Fruit fly (Drosophila melanogaster) whole organism, wandering third instar larva: ENCODE data around the gene CG42537.

Source experiments
- CG32264 ChIP-seq: fragments of 200-800 bp; sonication (Bioruptor generic); optimal IDR thresholded peaks from 2 replicates; lab custom pipeline; 2016; ENCODE audit warnings: missing biosample characterization, missing genetic modification characterization
- CG9705 ChIP-seq: fragments of 200-800 bp; sonication (Bioruptor generic); optimal IDR thresholded peaks from 2 replicates; lab custom pipeline; 2018; ENCODE audit warnings: missing biosample characterization, mild to moderate bottlenecking, missing genetic modification characterization
- CrebA ChIP-seq: fragments of 200-800 bp; sonication (Bioruptor generic); optimal IDR thresholded peaks from 2 replicates; lab custom pipeline; 2016; ENCODE audit warnings: missing biosample characterization, mild to moderate bottlenecking, missing genetic modification characterization, borderline replicate concordance
- Dfd ChIP-seq: fragments of >200 bp; optimal IDR thresholded peaks from 2 replicates; lab custom pipeline; 2017; ENCODE audit warnings: missing biosample characterization, missing genetic modification characterization
- Dif ChIP-seq: fragments of 200-275, 200-300 bp; sonication (Bioruptor generic); optimal IDR thresholded peaks from 2 replicates; lab custom pipeline; 2018; ENCODE audit warnings: missing biosample characterization, missing genetic modification characterization; ENCODE audit not compliant: partially characterized antibody
- GATAd ChIP-seq: sonication (Bioruptor generic); optimal IDR thresholded peaks from 2 replicates; lab custom pipeline; 2016; ENCODE audit warnings: missing biosample characterization, missing genetic modification characterization
- HLH106 ChIP-seq: fragments of 200-800 bp; optimal IDR thresholded peaks from 3 replicates; lab custom pipeline; 2019; ENCODE audit warnings: missing biosample characterization, mild to moderate bottlenecking, missing genetic modification characterization, moderate library complexity
- Hnf4 ChIP-seq: fragments of 200-800 bp; sonication (Bioruptor generic); optimal IDR thresholded peaks from 2 replicates; lab custom pipeline; 2016; ENCODE audit warnings: missing biosample characterization, mild to moderate bottlenecking, missing genetic modification characterization
- Hr78 ChIP-seq: fragments of >200 bp; optimal IDR thresholded peaks from 2 replicates; lab custom pipeline; 2017; ENCODE audit warnings: missing biosample characterization, missing genetic modification characterization
- Hr83 ChIP-seq: fragments of 200-300 bp; sonication (Bioruptor generic); optimal IDR thresholded peaks from 2 replicates; lab custom pipeline; 2016; ENCODE audit warnings: missing biosample characterization, mild to moderate bottlenecking, missing genetic modification characterization, moderate library complexity; ENCODE audit not compliant: poor library complexity, severe bottlenecking
- N ChIP-seq: fragments of >200 bp; optimal IDR thresholded peaks from 2 replicates; lab custom pipeline; 2018; ENCODE audit warnings: missing biosample characterization, missing external identifiers, missing genetic modification characterization
- OdsH ChIP-seq: fragments of 200-800 bp; sonication (Bioruptor generic); optimal IDR thresholded peaks from 2 replicates; lab custom pipeline; 2016; ENCODE audit warnings: missing biosample characterization, mild to moderate bottlenecking, missing genetic modification characterization
- Rel ChIP-seq, 2 experiments: fragments of 200-800 bp; sonication (Bioruptor generic) in 1 of 2; optimal IDR thresholded peaks; 2 replicates in 1 of 2; 3 replicates in 1 of 2; lab custom pipeline; 2016 to 2019; ENCODE audit warnings: mild to moderate bottlenecking in 2 of 2, missing biosample characterization in 2 of 2, missing genetic modification characterization in 2 of 2, moderate library complexity in 1 of 2
- Sp1 ChIP-seq: fragments of 200-800 bp; sonication (Bioruptor generic); optimal IDR thresholded peaks from 3 replicates; lab custom pipeline; 2019; ENCODE audit warnings: missing biosample characterization, mild to moderate bottlenecking, missing genetic modification characterization, moderate library complexity
- Vsx2 ChIP-seq: fragments of 200-300, 225-300 bp; sonication (Bioruptor generic); optimal IDR thresholded peaks from 2 replicates; lab custom pipeline; 2018; ENCODE audit warnings: missing biosample characterization, missing genetic modification characterization; ENCODE audit not compliant: partially characterized antibody
- br ChIP-seq: fragments of 200-800 bp; sonication (Bioruptor generic); optimal IDR thresholded peaks from 2 replicates; lab custom pipeline; 2016; ENCODE audit warnings: missing biosample characterization, missing genetic modification characterization
- brk ChIP-seq: fragments of 200-800 bp; sonication (Bioruptor generic); optimal IDR thresholded peaks from 2 replicates; lab custom pipeline; 2016; ENCODE audit warnings: missing biosample characterization, mild to moderate bottlenecking, missing genetic modification characterization
- dl ChIP-seq, 2 experiments: fragments of 175-275, 200-275 bp in 1 of 2; fragments of 200-275 bp in 1 of 2; sonication (Bioruptor generic); optimal IDR thresholded peaks; lab custom pipeline; 2018; ENCODE audit warnings: mild to moderate bottlenecking in 2 of 2, missing biosample characterization in 2 of 2, missing genetic modification characterization in 2 of 2, moderate library complexity in 2 of 2; ENCODE audit not compliant: partially characterized antibody in 2 of 2, insufficient read depth in 1 of 2
- dmrt93B ChIP-seq: fragments of 200-800 bp; sonication (Bioruptor generic); optimal IDR thresholded peaks from 2 replicates; lab custom pipeline; 2018; ENCODE audit warnings: missing biosample characterization, mild to moderate bottlenecking, missing genetic modification characterization
- dsf ChIP-seq: sonication (Bioruptor generic); optimal IDR thresholded peaks from 2 replicates; lab custom pipeline; 2016; ENCODE audit warnings: missing biosample characterization, missing genetic modification characterization, borderline replicate concordance
- ey ChIP-seq: fragments of 200-800 bp; sonication (Bioruptor generic); optimal IDR thresholded peaks from 2 replicates; lab custom pipeline; 2016; ENCODE audit warnings: missing biosample characterization, missing genetic modification characterization
- foxo ChIP-seq, 2 experiments: fragments of 200-800 bp; sonication (Bioruptor generic); optimal IDR thresholded peaks; 2 replicates in 1 of 2; 3 replicates in 1 of 2; lab custom pipeline; 2016 to 2017; ENCODE audit warnings: missing biosample characterization in 2 of 2, missing genetic modification characterization in 2 of 2
- fru ChIP-seq: fragments of 200-800 bp; sonication (Bioruptor generic); optimal IDR thresholded peaks from 3 replicates; lab custom pipeline; 2016; ENCODE audit warnings: missing biosample characterization, mild to moderate bottlenecking, missing genetic modification characterization
- h ChIP-seq: fragments of 200-800 bp; sonication (Bioruptor generic); optimal IDR thresholded peaks from 3 replicates; lab custom pipeline; 2016; ENCODE audit warnings: missing biosample characterization, mild to moderate bottlenecking, missing genetic modification characterization
- jim ChIP-seq: fragments of 175-275, 200-325 bp; sonication (Bioruptor generic); optimal IDR thresholded peaks from 2 replicates; lab custom pipeline; 2016; ENCODE audit warnings: missing biosample characterization, mild to moderate bottlenecking, missing genetic modification characterization
- lola ChIP-seq: fragments of >200 bp; optimal IDR thresholded peaks from 2 replicates; lab custom pipeline; 2017; ENCODE audit warnings: missing biosample characterization, missing genetic modification characterization
- psq ChIP-seq: fragments of 200-800 bp; sonication (Bioruptor generic); optimal IDR thresholded peaks from 3 replicates; lab custom pipeline; 2017; ENCODE audit warnings: missing biosample characterization, mild to moderate bottlenecking, missing genetic modification characterization, moderate library complexity
- rgr ChIP-seq: fragments of 200-800 bp; sonication (Bioruptor generic); optimal IDR thresholded peaks from 3 replicates; lab custom pipeline; 2016; ENCODE audit warnings: missing biosample characterization, mild to moderate bottlenecking, missing genetic modification characterization
- sv ChIP-seq: fragments of 200-800 bp; sonication (Bioruptor generic); optimal IDR thresholded peaks from 3 replicates; lab custom pipeline; 2016; ENCODE audit warnings: missing biosample characterization, missing genetic modification characterization
- tai ChIP-seq: sonication (Bioruptor generic); optimal IDR thresholded peaks from 2 replicates; lab custom pipeline; 2016; ENCODE audit warnings: missing biosample characterization, missing genetic modification characterization
- woc ChIP-seq: sonication (Bioruptor generic); optimal IDR thresholded peaks from 2 replicates; lab custom pipeline; 2016; ENCODE audit warnings: missing biosample characterization, mild to moderate bottlenecking, missing genetic modification characterization

Gene CG42537

DNA sequence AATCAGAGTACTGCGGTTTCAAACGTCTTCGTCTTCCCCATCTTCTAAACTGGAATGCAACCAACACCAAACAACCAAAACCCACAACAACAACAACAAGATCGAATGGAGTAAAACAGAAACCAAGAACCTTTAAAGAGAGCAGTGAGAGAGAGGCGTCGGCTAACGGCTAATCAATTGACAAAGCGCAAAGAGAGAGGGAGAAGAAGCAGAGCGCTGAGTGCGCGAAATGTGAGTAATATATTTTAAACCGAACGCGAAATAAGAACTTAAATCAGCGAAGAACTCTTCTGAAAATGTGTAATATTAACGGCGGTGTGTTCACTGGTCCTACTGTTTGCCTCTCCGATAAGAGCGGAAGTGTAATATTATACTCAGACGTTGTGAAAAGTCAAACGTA lies 29.9 kb downstream of the CG42537 start:
- no peak for TF ChIP-seq CG9705 (GFP tag; lab: Kevin White, UChicago)
- TF ChIP-seq Vsx2 (GFP tag; lab: Kevin White, UChicago) = peak; percentile 29
- TF ChIP-seq lola (GFP tag; lab: Kevin White, UChicago) = no peak
- TF ChIP-seq N = no peak
- no peak for TF ChIP-seq HLH106 (tag; lab: Kevin White, UChicago)
- TF ChIP-seq Dfd (GFP tag; lab: Kevin White, UChicago) = no peak
- TF ChIP-seq Hr78 (GFP tag; lab: Kevin White, UChicago) = no peak
- peak; percentile 42 for TF ChIP-seq CrebA (GFP tag; lab: Kevin White, UChicago)
- no peak for TF ChIP-seq foxo (GFP tag; optimal IDR thresholded peaks at IDR 0.05; lab: Kevin White, UChicago)
- no peak for TF ChIP-seq fru
- TF ChIP-seq Sp1 (GFP tag; lab: Kevin White, UChicago) = no peak
- no peak for TF ChIP-seq OdsH (GFP tag; lab: Kevin White, UChicago)
- peak; percentile 61 for TF ChIP-seq Dif

DNA sequence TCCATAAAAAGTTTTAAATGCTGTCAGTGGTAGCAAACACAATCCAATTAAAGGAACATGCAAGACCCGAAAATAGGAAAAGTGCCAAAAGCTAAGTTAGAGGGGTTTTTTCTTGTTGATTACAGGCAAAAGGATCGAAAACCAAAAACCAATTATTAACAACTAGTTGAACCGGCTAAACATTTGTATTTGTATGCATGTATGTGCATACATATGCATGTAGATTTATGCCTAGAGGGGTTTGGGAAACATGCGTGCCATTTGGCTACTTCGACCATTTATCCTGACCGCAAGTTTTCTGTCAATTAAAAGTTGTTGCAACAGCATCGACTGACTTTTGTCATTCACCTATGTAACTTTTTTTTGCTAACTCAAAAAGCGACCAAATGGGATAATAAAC lies 30.9 kb downstream of the CG42537 start:
- TF ChIP-seq CG9705 (GFP tag; lab: Kevin White, UChicago) (no peak), woc (GFP tag; lab: Kevin White, UChicago) (no peak), fru (no peak), Dfd (GFP tag; lab: Kevin White, UChicago) (no peak), dsf (GFP tag; lab: Kevin White, UChicago) (no peak), Sp1 (GFP tag; lab: Kevin White, UChicago) (no peak), h (GFP tag; lab: Kevin White, UChicago) (no peak), CG32264 (no peak), OdsH (GFP tag; lab: Kevin White, UChicago) (no peak), dl (GFP tag; optimal IDR thresholded peaks at IDR 0.05; lab: Kevin White, UChicago; ENCODE audit: insufficient read depth in 1 of 2, partially characterized antibody in 2 of 2) (no peak), Dif (no peak), br (GFP tag; lab: Kevin White, UChicago) (no peak), Hr83 (GFP tag; lab: Kevin White, UChicago) (no peak)
- TF ChIP-seq, all 38 proteins: peak for 0

DNA sequence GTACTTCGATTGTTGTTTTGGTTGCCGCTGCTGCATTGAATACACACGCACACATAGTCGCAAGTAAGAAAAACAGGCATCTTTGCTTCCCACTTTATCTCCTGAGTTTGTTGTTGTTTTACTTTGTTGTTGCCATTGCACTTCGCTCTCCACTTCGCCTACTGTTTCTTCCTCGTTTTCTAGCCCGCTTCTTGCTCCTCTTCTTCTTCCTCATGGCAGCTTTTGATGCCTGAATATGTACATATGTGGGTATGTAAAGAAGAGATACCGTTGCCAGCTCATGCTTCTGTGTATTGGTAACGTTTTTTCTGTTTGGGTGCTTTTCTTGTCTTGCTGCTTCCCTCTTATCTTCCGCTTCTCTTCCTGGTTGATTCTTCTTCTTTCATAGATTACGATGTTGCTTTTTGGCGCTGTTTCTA lies 31.6 kb downstream of the CG42537 start:
- TF ChIP-seq fru (peak; percentile 7), br (GFP tag; lab: Kevin White, UChicago) (peak; percentile 22), Hnf4 (peak; percentile 46), woc (GFP tag; lab: Kevin White, UChicago) (no peak), Rel (GFP tag; optimal IDR thresholded peaks at IDR 0.05; lab: Kevin White, UChicago) (no peak), Rel (tag; optimal IDR thresholded peaks at IDR 0.05; lab: Kevin White, UChicago) (peak; percentile 65), psq (GFP tag; lab: Kevin White, UChicago) (peak; percentile 94)
- TF ChIP-seq, all 38 proteins: peak for 5

DNA sequence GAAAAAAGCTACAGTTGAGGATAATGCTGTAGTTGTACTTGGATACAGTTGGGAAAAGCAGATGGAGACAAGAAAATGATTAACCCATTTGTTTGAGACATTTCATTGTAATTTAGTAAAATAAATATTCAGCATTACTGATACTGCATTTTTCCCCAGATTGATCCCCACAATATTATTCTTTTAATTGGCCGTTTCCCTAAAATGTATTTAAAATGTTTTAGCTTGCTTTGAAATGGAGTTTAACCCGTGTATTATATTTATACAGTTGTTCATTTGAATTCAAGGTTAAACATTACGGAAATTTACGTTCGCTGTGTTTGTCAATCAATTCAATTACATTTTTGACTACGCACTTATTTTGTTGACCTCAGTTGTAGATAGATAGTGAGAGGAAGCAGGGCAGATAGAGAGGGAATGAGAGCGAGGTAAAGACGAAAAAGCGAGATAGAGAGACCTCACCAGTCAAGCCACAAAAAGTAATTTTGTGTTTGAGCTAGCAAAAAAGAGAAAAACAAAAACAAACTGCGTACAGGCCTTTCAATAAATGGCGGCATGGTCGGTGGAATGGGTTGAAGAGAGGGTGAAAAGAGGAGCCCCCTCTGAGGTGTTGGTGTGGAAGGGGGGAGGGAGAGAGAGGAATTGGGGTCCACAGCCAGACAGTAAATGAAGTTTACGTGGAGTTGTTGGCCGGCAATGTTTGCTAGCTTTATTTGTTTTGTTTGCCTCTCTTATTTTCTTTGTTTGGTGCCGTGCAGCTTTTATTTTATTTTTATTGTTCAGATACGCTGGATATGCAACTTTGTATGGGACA lies 33.0 kb downstream of the CG42537 start:
- TF ChIP-seq dsf (GFP tag; lab: Kevin White, UChicago) (no peak), Hr83 (GFP tag; lab: Kevin White, UChicago) (peak; percentile 53), br (GFP tag; lab: Kevin White, UChicago) (peak; percentile 69), ey (GFP tag; lab: Kevin White, UChicago) (peak; percentile 84), GATAd (GFP tag; lab: Kevin White, UChicago) (no peak), Rel (GFP tag; optimal IDR thresholded peaks at IDR 0.05; lab: Kevin White, UChicago) (no peak), Rel (tag; optimal IDR thresholded peaks at IDR 0.05; lab: Kevin White, UChicago) (peak; percentile 40), HLH106 (tag; lab: Kevin White, UChicago) (peak; percentile 59), sv (GFP tag; lab: Kevin White, UChicago) (peak; percentile 80), rgr (GFP tag; lab: Kevin White, UChicago) (peak; percentile 75), CG32264 (peak; percentile 16), dmrt93B (GFP tag; lab: Kevin White, UChicago) (peak; percentile 62), CrebA (GFP tag; lab: Kevin White, UChicago) (no peak), foxo (GFP tag; optimal IDR thresholded peaks at IDR 0.05; lab: Kevin White, UChicago) (peak in 1 of 2 experiments; percentile 77), h (GFP tag; lab: Kevin White, UChicago) (peak; percentile 75), OdsH (GFP tag; lab: Kevin White, UChicago) (peak; percentile 80), tai (GFP tag; lab: Kevin White, UChicago) (peak; percentile 41), brk (GFP tag; lab: Kevin White, UChicago) (peak; percentile 48), lola (GFP tag; lab: Kevin White, UChicago) (no peak), dl (GFP tag; optimal IDR thresholded peaks at IDR 0.05; lab: Kevin White, UChicago; ENCODE audit: insufficient read depth in 1 of 2, partially characterized antibody in 2 of 2) (no peak), Vsx2 (GFP tag; lab: Kevin White, UChicago) (no peak), Dif (peak; percentile 48), CG9705 (GFP tag; lab: Kevin White, UChicago) (no peak), psq (GFP tag; lab: Kevin White, UChicago) (peak; percentile 91), fru (peak; percentile 81), Sp1 (GFP tag; lab: Kevin White, UChicago) (peak; percentile 76), jim (GFP tag; lab: Kevin White, UChicago) (peak; percentile 74), woc (GFP tag; lab: Kevin White, UChicago) (peak; percentile 80)
